Worm (Caenorhabditis elegans): ENCODE results near the gene nlp-66.

- no peak for TF ChIP-seq scrt-1 (GFP tag; IDR thresholded peaks at IDR 0.05)
- TF ChIP-seq tra-4 (tag; optimal IDR thresholded peaks at IDR 0.05), result no peak
Observed at ce11 chrX:11126259-11126658, 9.6 kb upstream of the nlp-66 start.
